Worm (Caenorhabditis elegans): Measurements from ENCODE around the gene Y27F2A.10.

DNA sequence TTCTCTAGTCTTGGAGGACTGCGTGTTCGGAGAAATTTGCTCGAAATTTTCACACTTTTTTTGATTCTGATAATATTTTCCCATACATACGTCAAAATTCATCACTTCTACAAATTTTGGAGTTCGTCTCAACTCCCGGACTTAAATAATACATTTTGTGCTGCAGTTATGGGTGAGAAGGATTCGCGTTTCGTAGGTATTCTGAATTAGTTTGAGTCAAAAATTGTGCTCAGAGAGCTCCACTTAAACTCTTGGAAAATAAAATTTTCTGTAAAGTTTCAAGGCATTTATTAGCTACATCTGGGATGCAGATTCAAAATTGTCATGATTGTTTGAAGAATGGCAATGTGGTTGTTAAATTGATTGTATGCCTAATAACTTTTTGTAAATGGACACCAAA is 41.8 kb upstream of the Y27F2A.10 start, which contains the start of gene ZC239.4:
- TF ChIP-seq lin-39 (tag; optimal IDR thresholded peaks at IDR 0.05) (no peak), ztf-11 (tag; optimal IDR thresholded peaks at IDR 0.05) (no peak), egl-27 (tag; optimal IDR thresholded peaks at IDR 0.05) (no peak), unc-55 (GFP tag; optimal IDR thresholded peaks at IDR 0.05) (no peak), blmp-1 (tag; optimal IDR thresholded peaks at IDR 0.05; ENCODE audit: insufficient read depth) (no peak), lsy-2 (tag; optimal IDR thresholded peaks at IDR 0.05) (no peak), skn-1 (tag; optimal IDR thresholded peaks at IDR 0.05) (no peak), elt-3 (tag; optimal IDR thresholded peaks at IDR 0.05) (no peak), ZK546.5 (tag; optimal IDR thresholded peaks at IDR 0.05) (no peak), unc-39 (tag; optimal IDR thresholded peaks at IDR 0.05) (no peak), nhr-12 (tag; optimal IDR thresholded peaks at IDR 0.05) (no peak), alr-1 (tag; optimal IDR thresholded peaks at IDR 0.05) (no peak), ama-1 (optimal IDR thresholded peaks at IDR 0.05) (no peak), ceh-82 (tag; optimal IDR thresholded peaks at IDR 0.05) (no peak)
